Fruit fly (Drosophila melanogaster): ENCODE measurements around the gene CG34001.
A peak's percentile ranks its signal among the peaks of the same experiment; 100 is the strongest.

CG34001 gene

dm6 chr3L:10647158-10647557, 16.3 kb downstream of the CG34001 start:
- TF ChIP-seq toe (GFP tag; optimal IDR thresholded peaks at IDR 0.05), result no peak
- no peak for TF ChIP-seq Hr96 (GFP tag; optimal IDR thresholded peaks at IDR 0.05)
- TF ChIP-seq cic (GFP tag; optimal IDR thresholded peaks at IDR 0.05), result no peak
- no peak for TF ChIP-seq CG33017 (tag; optimal IDR thresholded peaks at IDR 0.05)
- TF ChIP-seq tj (GFP tag; optimal IDR thresholded peaks at IDR 0.05), result no peak
- TF ChIP-seq kay (GFP tag; ENCODE audit: borderline replicate concordance), result no peak
- no peak for TF ChIP-seq bab1 (GFP tag; optimal IDR thresholded peaks at IDR 0.05)
- no peak for TF ChIP-seq cnc (optimal IDR thresholded peaks at IDR 0.05)
- no peak for TF ChIP-seq Crg-1 (GFP tag; optimal IDR thresholded peaks at IDR 0.05)
- no peak for TF ChIP-seq CG14711 (tag; optimal IDR thresholded peaks at IDR 0.05)
- no peak for TF ChIP-seq CG1620 (GFP tag; optimal IDR thresholded peaks at IDR 0.05)
- no peak for TF ChIP-seq pad (GFP tag; optimal IDR thresholded peaks at IDR 0.05)
- no peak for TF ChIP-seq ovo (GFP tag; optimal IDR thresholded peaks at IDR 0.05)
- no peak for TF ChIP-seq CG5204 (GFP tag; optimal IDR thresholded peaks at IDR 0.05)
- TF ChIP-seq CG12768 (GFP tag; optimal IDR thresholded peaks at IDR 0.05), result no peak
- TF ChIP-seq Mnt (GFP tag; optimal IDR thresholded peaks at IDR 0.05), result no peak
- no peak for TF ChIP-seq Clk (GFP tag; optimal IDR thresholded peaks at IDR 0.05)
- TF ChIP-seq CG7101 (tag; optimal IDR thresholded peaks at IDR 0.05), result no peak

DNA sequence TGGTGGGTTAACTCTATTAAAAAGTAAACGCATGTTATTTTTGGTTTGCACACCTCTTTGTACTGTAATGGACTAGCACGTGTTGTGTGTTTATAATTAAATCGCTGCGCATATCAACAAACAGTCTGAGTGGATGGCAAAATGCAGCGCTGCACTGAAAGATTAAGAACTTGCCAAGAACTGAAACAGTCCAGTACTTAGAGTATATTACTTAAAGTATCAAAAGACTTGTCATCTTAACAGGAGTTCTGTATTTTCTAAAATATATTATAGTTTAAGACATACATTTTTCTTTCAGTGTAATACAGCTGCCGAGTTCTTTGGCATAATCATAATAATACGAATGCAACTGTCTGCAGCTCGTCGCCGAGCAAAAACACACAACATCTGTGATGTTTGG, 17.6 kb downstream of the CG34001 start:
- TF ChIP-seq Clk (GFP tag; optimal IDR thresholded peaks at IDR 0.05) (no peak), kay (GFP tag; ENCODE audit: borderline replicate concordance) (no peak), Mnt (GFP tag; optimal IDR thresholded peaks at IDR 0.05) (no peak), CG14711 (tag; optimal IDR thresholded peaks at IDR 0.05) (no peak), cnc (optimal IDR thresholded peaks at IDR 0.05) (no peak), CG5204 (GFP tag; optimal IDR thresholded peaks at IDR 0.05) (no peak), pad (GFP tag; optimal IDR thresholded peaks at IDR 0.05) (no peak), CG11617 (GFP tag; optimal IDR thresholded peaks at IDR 0.05) (no peak), ovo (GFP tag; optimal IDR thresholded peaks at IDR 0.05) (no peak), Crg-1 (GFP tag; optimal IDR thresholded peaks at IDR 0.05) (no peak), CG33017 (tag; optimal IDR thresholded peaks at IDR 0.05) (no peak)

dm6 chr3L:10651271-10651670, 20.4 kb downstream of the CG34001 start:
- TF ChIP-seq tj (GFP tag; optimal IDR thresholded peaks at IDR 0.05) (peak; percentile 95), Clk (GFP tag; optimal IDR thresholded peaks at IDR 0.05) (no peak)

- TF ChIP-seq tj (GFP tag; optimal IDR thresholded peaks at IDR 0.05), result peak; percentile 75
- TF ChIP-seq toe (GFP tag; optimal IDR thresholded peaks at IDR 0.05), result no peak
These were observed 21.6 kb downstream of the CG34001 start for dm6 chr3L:10652487-10652886.

- TF ChIP-seq kay (GFP tag; ENCODE audit: borderline replicate concordance) (peak; percentile 70), pad (GFP tag; optimal IDR thresholded peaks at IDR 0.05) (no peak), cic (GFP tag; optimal IDR thresholded peaks at IDR 0.05) (no peak), CG33017 (tag; optimal IDR thresholded peaks at IDR 0.05) (no peak), CG12768 (GFP tag; optimal IDR thresholded peaks at IDR 0.05) (no peak), Crg-1 (GFP tag; optimal IDR thresholded peaks at IDR 0.05) (no peak), bab1 (GFP tag; optimal IDR thresholded peaks at IDR 0.05) (no peak), tj (GFP tag; optimal IDR thresholded peaks at IDR 0.05) (no peak)
These were observed 23.6 kb downstream of the CG34001 start for dm6 chr3L:10654439-10654838.

DNA sequence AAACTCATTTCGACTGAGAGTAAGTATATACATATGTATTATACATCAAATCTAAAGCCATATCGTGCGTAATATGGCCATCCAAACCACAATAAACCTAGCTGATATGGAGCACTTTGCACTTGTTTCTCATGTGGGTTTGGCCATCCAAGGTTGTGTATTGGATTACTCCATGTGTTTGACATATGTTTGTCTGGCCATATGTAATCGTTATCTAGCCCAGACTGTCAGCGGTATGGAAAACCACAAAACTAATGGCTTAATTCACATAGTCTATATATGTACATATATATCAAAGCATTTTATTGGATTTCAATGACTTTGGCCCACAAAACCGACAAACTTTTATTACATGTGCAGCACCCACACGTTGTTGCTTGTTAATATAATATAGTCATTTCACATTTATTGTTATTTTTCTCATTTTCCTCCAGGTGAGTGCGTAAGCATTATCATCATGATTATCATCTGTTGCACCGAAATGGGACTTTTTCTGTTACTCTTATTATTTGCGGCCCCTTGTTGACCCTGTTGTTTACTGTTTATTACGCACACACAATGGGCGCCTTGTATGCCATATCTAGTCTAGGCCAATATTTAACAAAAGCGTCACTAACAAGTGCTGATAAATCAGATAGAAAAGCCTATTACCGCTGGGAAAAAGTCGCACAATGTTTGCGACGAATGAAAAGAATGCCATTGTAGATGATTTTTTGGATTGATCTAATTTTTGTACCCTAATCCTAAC, 25.7 kb downstream of the CG34001 start:
- TF ChIP-seq cic (GFP tag; optimal IDR thresholded peaks at IDR 0.05) (peak; percentile 22), pad (GFP tag; optimal IDR thresholded peaks at IDR 0.05) (no peak), CG5204 (GFP tag; optimal IDR thresholded peaks at IDR 0.05) (no peak), kay (GFP tag; ENCODE audit: borderline replicate concordance) (peak; percentile 85), ovo (GFP tag; optimal IDR thresholded peaks at IDR 0.05) (peak; percentile 41), CG33017 (tag; optimal IDR thresholded peaks at IDR 0.05) (no peak), CG14711 (tag; optimal IDR thresholded peaks at IDR 0.05) (no peak), CG1620 (GFP tag; optimal IDR thresholded peaks at IDR 0.05) (no peak), CG12768 (GFP tag; optimal IDR thresholded peaks at IDR 0.05) (no peak), cnc (optimal IDR thresholded peaks at IDR 0.05) (no peak), Mnt (GFP tag; optimal IDR thresholded peaks at IDR 0.05) (peak; percentile 48), toe (GFP tag; optimal IDR thresholded peaks at IDR 0.05) (no peak), CG7045 (GFP tag; optimal IDR thresholded peaks at IDR 0.05) (peak; percentile 30), Crg-1 (GFP tag; optimal IDR thresholded peaks at IDR 0.05) (peak; percentile 53), bab1 (GFP tag; optimal IDR thresholded peaks at IDR 0.05) (no peak), CG11617 (GFP tag; optimal IDR thresholded peaks at IDR 0.05) (no peak), CG7101 (tag; optimal IDR thresholded peaks at IDR 0.05) (peak; percentile 39), Hr96 (GFP tag; optimal IDR thresholded peaks at IDR 0.05) (no peak), tj (GFP tag; optimal IDR thresholded peaks at IDR 0.05) (no peak), Clk (GFP tag; optimal IDR thresholded peaks at IDR 0.05) (no peak)

DNA sequence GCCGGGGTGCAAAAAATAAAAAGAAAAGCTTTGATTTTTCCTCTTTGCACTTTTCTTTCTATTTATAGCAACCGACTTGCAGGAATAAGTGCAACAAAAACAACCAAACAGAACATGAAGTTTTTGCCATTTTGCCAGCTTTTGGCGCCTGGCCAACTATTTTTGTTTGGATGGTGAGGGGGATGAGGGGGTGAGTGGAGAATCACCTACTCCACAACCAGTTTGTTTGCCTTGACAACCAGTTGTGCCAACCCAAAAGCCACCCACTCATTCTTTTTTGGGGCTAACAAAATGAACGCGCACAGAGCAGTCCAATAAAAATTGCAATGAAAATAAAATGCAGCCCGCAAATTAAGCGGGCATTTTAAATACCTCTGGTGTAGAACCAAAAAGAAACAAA, 26.4 kb downstream of the CG34001 start:
- TF ChIP-seq toe (GFP tag; optimal IDR thresholded peaks at IDR 0.05), result no peak
- TF ChIP-seq CG7045 (GFP tag; optimal IDR thresholded peaks at IDR 0.05), result no peak
- no peak for TF ChIP-seq CG1620 (GFP tag; optimal IDR thresholded peaks at IDR 0.05)
- no peak for TF ChIP-seq Clk (GFP tag; optimal IDR thresholded peaks at IDR 0.05)
- TF ChIP-seq Hr96 (GFP tag; optimal IDR thresholded peaks at IDR 0.05), result no peak
- no peak for TF ChIP-seq ovo (GFP tag; optimal IDR thresholded peaks at IDR 0.05)
